Worm (Caenorhabditis elegans) whole organism, mixed stage, embryonic: ENCODE results near the gene ZK697.8.
A peak's percentile ranks its signal among the peaks of the same experiment; 100 is the strongest.

Experiments
- M03D4.4 ChIP-seq: sonication (generic microtip); optimal IDR thresholded peaks from 2 replicates; lab custom pipeline; 2017; ENCODE audit warnings: mild to moderate bottlenecking, missing genetic modification characterization, missing compliant biosample characterization
- bed-3 ChIP-seq: fragments of 200-800 bp; sonication (Bioruptor generic); optimal IDR thresholded peaks from 3 replicates; lab custom pipeline; 2018; ENCODE audit warnings: mild to moderate bottlenecking, missing genetic modification characterization, moderate library complexity, missing compliant biosample characterization
- blmp-1 ChIP-seq: fragments of 150-350 bp; optimal IDR thresholded peaks from 2 replicates; lab custom pipeline; 2014; ENCODE audit warnings: missing biosample characterization, missing genetic modification characterization
- ceh-39 ChIP-seq: fragments of 150-350 bp; optimal IDR thresholded peaks from 2 replicates; lab custom pipeline; 2014; ENCODE audit warnings: missing biosample characterization, missing genetic modification characterization
- ceh-43 ChIP-seq: fragments of 200-800 bp; sonication (Bioruptor generic); optimal IDR thresholded peaks from 2 replicates; lab custom pipeline; 2018; ENCODE audit warnings: mild to moderate bottlenecking, missing genetic modification characterization, moderate library complexity, missing compliant biosample characterization
- ceh-83 ChIP-seq: fragments of 200-800 bp; sonication (Bioruptor generic); optimal IDR thresholded peaks from 2 replicates; lab custom pipeline; 2018; ENCODE audit warnings: mild to moderate bottlenecking, missing genetic modification characterization, missing compliant biosample characterization
- ces-1 ChIP-seq: fragments of 150-350 bp; optimal IDR thresholded peaks from 2 replicates; lab custom pipeline; 2014; ENCODE audit warnings: missing biosample characterization, missing genetic modification reagents, missing genetic modification characterization
- cnd-1 ChIP-seq: fragments of 200-800 bp; sonication (Bioruptor generic); optimal IDR thresholded peaks from 2 replicates; lab custom pipeline; 2018; ENCODE audit warnings: mild to moderate bottlenecking, missing genetic modification characterization, missing compliant biosample characterization
- drap-1 ChIP-seq: fragments of 200-800 bp; sonication (Bioruptor generic); optimal IDR thresholded peaks from 3 replicates; lab custom pipeline; 2018; ENCODE audit warnings: mild to moderate bottlenecking, missing genetic modification characterization, missing compliant biosample characterization
- elt-1 ChIP-seq: sonication (generic microtip); optimal IDR thresholded peaks from 2 replicates; lab custom pipeline; 2017; ENCODE audit warnings: missing genetic modification characterization, mild to moderate bottlenecking, missing compliant biosample characterization, antibody characterized with exemption, moderate library complexity, borderline replicate concordance; ENCODE audit not compliant: insufficient read depth
- elt-3 ChIP-seq: fragments of 150-350 bp; optimal IDR thresholded peaks from 2 replicates; lab custom pipeline; 2014; ENCODE audit warnings: missing biosample characterization, missing genetic modification characterization
- flh-1 ChIP-seq: fragments of 200-800 bp; sonication (Bioruptor generic); optimal IDR thresholded peaks from 2 replicates; lab custom pipeline; 2018; ENCODE audit warnings: mild to moderate bottlenecking, missing genetic modification characterization, moderate library complexity, missing compliant biosample characterization
- ham-2 ChIP-seq: fragments of 200-800 bp; sonication (Bioruptor generic); optimal IDR thresholded peaks from 2 replicates; lab custom pipeline; 2018; ENCODE audit warnings: mild to moderate bottlenecking, missing genetic modification characterization, missing compliant biosample characterization
- hlh-1 ChIP-seq: fragments of 150-350 bp; optimal IDR thresholded peaks from 2 replicates; lab custom pipeline; 2014; ENCODE audit warnings: missing biosample characterization, missing genetic modification reagents, missing genetic modification characterization
- lin-13 ChIP-seq: fragments of 150-350 bp; optimal IDR thresholded peaks from 2 replicates; lab custom pipeline; 2014; ENCODE audit warnings: missing biosample characterization, missing genetic modification characterization
- lin-32 ChIP-seq: fragments of 200-800 bp; sonication (Bioruptor generic); optimal IDR thresholded peaks from 2 replicates; lab custom pipeline; 2018; ENCODE audit warnings: mild to moderate bottlenecking, missing genetic modification characterization, missing compliant biosample characterization
- lsy-2 ChIP-seq: fragments of 150-350 bp; optimal IDR thresholded peaks from 2 replicates; lab custom pipeline; 2014; ENCODE audit warnings: missing biosample characterization, missing genetic modification characterization
- mab-5 ChIP-seq: fragments of 150-350 bp; optimal IDR thresholded peaks from 2 replicates; lab custom pipeline; 2014; ENCODE audit warnings: missing biosample characterization, missing genetic modification characterization
- mep-1 ChIP-seq: fragments of 150-350 bp; optimal IDR thresholded peaks from 2 replicates; lab custom pipeline; 2017; ENCODE audit warnings: missing biosample characterization, missing genetic modification reagents, missing genetic modification characterization, inconsistent platforms
- mls-2 ChIP-seq: sonication (generic microtip); optimal IDR thresholded peaks from 2 replicates; lab custom pipeline; 2016; ENCODE audit warnings: mild to moderate bottlenecking, missing genetic modification characterization, moderate library complexity, missing compliant biosample characterization
- nhr-12 ChIP-seq: fragments of 150-350 bp; optimal IDR thresholded peaks from 2 replicates; lab custom pipeline; 2014; ENCODE audit warnings: missing biosample characterization, missing genetic modification characterization
- nhr-2 ChIP-seq: fragments of 150-350 bp; optimal IDR thresholded peaks from 2 replicates; lab custom pipeline; 2014; ENCODE audit warnings: missing biosample characterization, missing genetic modification characterization
- nhr-237 ChIP-seq: fragments of 150-350 bp; optimal IDR thresholded peaks from 2 replicates; lab custom pipeline; 2014; ENCODE audit warnings: missing biosample characterization, missing genetic modification characterization
- nhr-28 ChIP-seq: fragments of 150-350 bp; optimal IDR thresholded peaks from 2 replicates; lab custom pipeline; 2014; ENCODE audit warnings: missing biosample characterization, missing genetic modification characterization
- nhr-76 ChIP-seq: sonication (generic microtip); optimal IDR thresholded peaks from 2 replicates; lab custom pipeline; 2017; ENCODE audit warnings: missing biosample characterization, missing genetic modification characterization
- pha-4 ChIP-seq: fragments of 150-350 bp; optimal IDR thresholded peaks from 2 replicates; lab custom pipeline; 2018; ENCODE audit warnings: missing biosample characterization, missing genetic modification reagents, missing genetic modification characterization
- sem-2 ChIP-seq: fragments of 200-800 bp; sonication (Bioruptor generic); optimal IDR thresholded peaks from 2 replicates; lab custom pipeline; 2018; ENCODE audit warnings: mild to moderate bottlenecking, missing genetic modification characterization, missing compliant biosample characterization
- snpc-4 ChIP-seq: fragments of 150-350 bp; optimal IDR thresholded peaks from 2 replicates; lab custom pipeline; 2014; ENCODE audit warnings: missing biosample characterization, missing genetic modification characterization
- sptf-1 ChIP-seq: sonication (generic microtip); optimal IDR thresholded peaks from 2 replicates; lab custom pipeline; 2017; ENCODE audit warnings: mild to moderate bottlenecking, missing genetic modification characterization, moderate library complexity, missing compliant biosample characterization
- tbx-8 ChIP-seq: fragments of 200-800 bp; sonication (Bioruptor generic); optimal IDR thresholded peaks from 2 replicates; lab custom pipeline; 2018; ENCODE audit warnings: mild to moderate bottlenecking, missing genetic modification characterization, moderate library complexity, missing compliant biosample characterization
- unc-120 ChIP-seq: sonication (generic microtip); optimal IDR thresholded peaks from 2 replicates; lab custom pipeline; 2017; ENCODE audit warnings: missing genetic modification characterization, missing compliant biosample characterization; ENCODE audit not compliant: poor library complexity, severe bottlenecking
- unc-39 ChIP-seq: fragments of 150-350 bp; optimal IDR thresholded peaks from 2 replicates; lab custom pipeline; 2014; ENCODE audit warnings: missing biosample characterization, missing genetic modification characterization
- unc-62 ChIP-seq: fragments of 150-350 bp; optimal IDR thresholded peaks from 2 replicates; lab custom pipeline; 2014; ENCODE audit warnings: missing biosample characterization, missing genetic modification reagents, missing genetic modification characterization
- zip-8 ChIP-seq: fragments of 150-350 bp; optimal IDR thresholded peaks from 2 replicates; lab custom pipeline; 2014; ENCODE audit warnings: missing biosample characterization, missing genetic modification characterization
- ztf-11 ChIP-seq: fragments of 150-350 bp; optimal IDR thresholded peaks from 2 replicates; lab custom pipeline; 2014; ENCODE audit warnings: missing biosample characterization, missing genetic modification characterization

ZK697.8 gene

ce11 chrV:1755589-1755988 lies 6.6 kb upstream of the ZK697.8 start, which contains the start of gene ZK697.14:
TSS of gene ZK697.14 (minus strand) at chrV:1755689.
- TF ChIP-seq mab-5 (tag; lab: Kevin White, UChicago) (no peak), mls-2 (tag; lab: Kevin White, UChicago) (no peak), ceh-83 (GFP tag; lab: Kevin White, UChicago) (no peak), pha-4 (tag; lab: Kevin White, UChicago) (no peak), mep-1 (tag; lab: Kevin White, UChicago) (no peak), unc-62 (GFP tag; lab: Kevin White, UChicago) (no peak), cnd-1 (tag; lab: Kevin White, UChicago) (no peak), unc-120 (tag; lab: Kevin White, UChicago) (no peak), hlh-1 (tag; lab: Kevin White, UChicago) (no peak)

- TF ChIP-seq elt-3 (tag; lab: Kevin White, UChicago), result no peak
- no peak for TF ChIP-seq bed-3 (GFP tag; lab: Kevin White, UChicago)
- no peak for TF ChIP-seq nhr-76 (tag; lab: Kevin White, UChicago)
- TF ChIP-seq ces-1 (GFP tag; lab: Kevin White, UChicago), result no peak
- TF ChIP-seq blmp-1, result no peak
- TF ChIP-seq ham-2, result no peak
- TF ChIP-seq lsy-2 (tag; lab: Kevin White, UChicago), result no peak
- no peak for TF ChIP-seq mep-1 (tag; lab: Kevin White, UChicago)
- no peak for TF ChIP-seq lin-32
- no peak for TF ChIP-seq unc-62 (GFP tag; lab: Kevin White, UChicago)
- no peak for TF ChIP-seq mab-5 (tag; lab: Kevin White, UChicago)
- no peak for TF ChIP-seq unc-120 (tag; lab: Kevin White, UChicago)
- no peak for TF ChIP-seq M03D4.4
- no peak for TF ChIP-seq ceh-83 (GFP tag; lab: Kevin White, UChicago)
- no peak for TF ChIP-seq elt-1
- TF ChIP-seq ztf-11 (tag; lab: Kevin White, UChicago), result no peak
- TF ChIP-seq flh-1 (GFP tag; lab: Kevin White, UChicago), result no peak
- no peak for TF ChIP-seq ceh-43
- no peak for TF ChIP-seq mls-2 (tag; lab: Kevin White, UChicago)
- TF ChIP-seq, all 35 proteins: peak for 0
Measured at ce11 chrV:1752496-1752895, 3.5 kb upstream of the ZK697.8 start, which contains the start of gene ZK697.1. TSS of gene ZK697.1 (plus strand) at chrV:1752796.

- TF ChIP-seq lsy-2 (tag; lab: Kevin White, UChicago), result no peak
- no peak for TF ChIP-seq nhr-2
- TF ChIP-seq flh-1 (GFP tag; lab: Kevin White, UChicago), result no peak
- no peak for TF ChIP-seq nhr-12 (tag; lab: Kevin White, UChicago)
- no peak for TF ChIP-seq snpc-4 (tag; lab: Kevin White, UChicago)
- no peak for TF ChIP-seq nhr-28 (tag; lab: Kevin White, UChicago)
- TF ChIP-seq tbx-8 (GFP tag; lab: Kevin White, UChicago), result no peak
- TF ChIP-seq lin-32, result no peak
- no peak for TF ChIP-seq ceh-83 (GFP tag; lab: Kevin White, UChicago)
- TF ChIP-seq mab-5 (tag; lab: Kevin White, UChicago), result no peak
- TF ChIP-seq, all 35 proteins: peak for 0
Measured at ce11 chrV:1751449-1751848, 2.5 kb upstream of the ZK697.8 start, which contains the start of gene srh-199. TSS of gene srh-199 (minus strand) at chrV:1751549.

ce11 chrV:1743205-1743870 lies 5.6 kb downstream of the ZK697.8 start, which contains the start of gene nhr-256:
TSS of gene nhr-256 (plus strand) at chrV:1743771.
- TF ChIP-seq flh-1 (GFP tag; lab: Kevin White, UChicago), result no peak
- TF ChIP-seq hlh-1 (tag; lab: Kevin White, UChicago), result no peak
- TF ChIP-seq nhr-2, result no peak
- no peak for TF ChIP-seq sptf-1 (tag; lab: Kevin White, UChicago)
- peak; percentile 65 for TF ChIP-seq ham-2
- TF ChIP-seq lsy-2 (tag; lab: Kevin White, UChicago), result no peak
- TF ChIP-seq sem-2 (GFP tag; lab: Kevin White, UChicago), result no peak
- peak; percentile 78 for TF ChIP-seq nhr-12 (tag; lab: Kevin White, UChicago)
- TF ChIP-seq nhr-28 (tag; lab: Kevin White, UChicago), result peak; percentile 74
- TF ChIP-seq pha-4 (tag; lab: Kevin White, UChicago), result peak; percentile 68
- TF ChIP-seq unc-39 (tag; lab: Kevin White, UChicago), result no peak
- TF ChIP-seq lin-32, result no peak
- no peak for TF ChIP-seq snpc-4 (tag; lab: Kevin White, UChicago)
- no peak for TF ChIP-seq unc-120 (tag; lab: Kevin White, UChicago)
- no peak for TF ChIP-seq mab-5 (tag; lab: Kevin White, UChicago)
- peak; percentile 48 for TF ChIP-seq elt-3 (tag; lab: Kevin White, UChicago)
- no peak for TF ChIP-seq bed-3 (GFP tag; lab: Kevin White, UChicago)
- peak; percentile 52 for TF ChIP-seq unc-62 (GFP tag; lab: Kevin White, UChicago)
- TF ChIP-seq nhr-76 (tag; lab: Kevin White, UChicago), result no peak
- no peak for TF ChIP-seq zip-8 (tag; lab: Kevin White, UChicago)
- TF ChIP-seq M03D4.4, result no peak
- TF ChIP-seq nhr-237 (tag; lab: Kevin White, UChicago), result peak; percentile 71
- no peak for TF ChIP-seq elt-1
- no peak for TF ChIP-seq blmp-1
- TF ChIP-seq ceh-83 (GFP tag; lab: Kevin White, UChicago), result no peak
- TF ChIP-seq tbx-8 (GFP tag; lab: Kevin White, UChicago), result no peak
- no peak for TF ChIP-seq lin-13
- no peak for TF ChIP-seq mls-2 (tag; lab: Kevin White, UChicago)
- TF ChIP-seq ceh-39, result no peak
- TF ChIP-seq mep-1 (tag; lab: Kevin White, UChicago), result peak; percentile 19
- no peak for TF ChIP-seq drap-1 (GFP tag; lab: Kevin White, UChicago)
- TF ChIP-seq ztf-11 (tag; lab: Kevin White, UChicago), result no peak
- no peak for TF ChIP-seq ceh-43
- peak; percentile 55 for TF ChIP-seq ces-1 (GFP tag; lab: Kevin White, UChicago)
- no peak for TF ChIP-seq cnd-1 (tag; lab: Kevin White, UChicago)
